Worm (Caenorhabditis elegans) whole organism, L3 larva: Measurements from ENCODE around the gene mlt-11.

Experiments used
- R02D3.7 ChIP-seq: fragments of 150-350 bp; optimal IDR thresholded peaks from 2 replicates; lab custom pipeline; 2014; ENCODE audit warnings: missing biosample characterization, missing genetic modification characterization
- ZK546.5 ChIP-seq: sonication (generic microtip); optimal IDR thresholded peaks from 2 replicates; lab custom pipeline; 2017; ENCODE audit warnings: missing biosample characterization, missing genetic modification characterization
- aly-2 ChIP-seq: fragments of 150-350 bp; optimal IDR thresholded peaks from 2 replicates; lab custom pipeline; 2014; ENCODE audit warnings: missing biosample characterization, missing genetic modification characterization
- ama-1 ChIP-seq: fragments of 150-350 bp; optimal IDR thresholded peaks from 2 replicates; lab custom pipeline; 2018
- ceh-16 ChIP-seq: sonication (generic microtip); optimal IDR thresholded peaks from 2 replicates; lab custom pipeline; 2017; ENCODE audit warnings: missing biosample characterization, missing genetic modification characterization
- ceh-28 ChIP-seq: fragments of 150-350 bp; optimal IDR thresholded peaks from 2 replicates; lab custom pipeline; 2014; ENCODE audit warnings: missing biosample characterization, missing genetic modification reagents, missing genetic modification characterization
- ceh-9 ChIP-seq: sonication (generic microtip); optimal IDR thresholded peaks from 2 replicates; lab custom pipeline; 2018; ENCODE audit warnings: missing biosample characterization, missing genetic modification characterization
- daf-12 ChIP-seq: fragments of 150-350 bp; optimal IDR thresholded peaks from 2 replicates; lab custom pipeline; 2014; ENCODE audit warnings: missing biosample characterization, missing genetic modification reagents, missing genetic modification characterization
- egl-27 ChIP-seq: sonication (generic microtip); optimal IDR thresholded peaks from 4 replicates; lab custom pipeline; 2017; ENCODE audit warnings: missing biosample characterization, missing genetic modification reagents, missing genetic modification characterization
- egl-5 ChIP-seq: fragments of 150-350 bp; optimal IDR thresholded peaks from 2 replicates; lab custom pipeline; 2017; ENCODE audit warnings: missing biosample characterization, missing genetic modification reagents, missing genetic modification characterization, inconsistent platforms
- elt-2 ChIP-seq: sonication (generic microtip); optimal IDR thresholded peaks from 2 replicates; lab custom pipeline; 2016; ENCODE audit warnings: missing genetic modification reagents, mild to moderate bottlenecking, missing genetic modification characterization, missing compliant biosample characterization
- elt-3 ChIP-seq, 3 experiments: fragments of 150-350 bp in 1 of 3; sonication (generic microtip) in 2 of 3; optimal IDR thresholded peaks; 2 replicates in 2 of 3; 4 replicates in 1 of 3; lab custom pipeline; 2014 to 2017; ENCODE audit warnings: missing biosample characterization in 3 of 3, missing genetic modification characterization in 3 of 3
- eor-1 ChIP-seq, 2 experiments: fragments of 150-350 bp; optimal IDR thresholded peaks; 2 replicates each; lab custom pipeline; 2014 to 2018; ENCODE audit warnings: missing biosample characterization in 2 of 2, missing genetic modification characterization in 2 of 2
- fkh-10 ChIP-seq: sonication (generic microtip); optimal IDR thresholded peaks from 2 replicates; lab custom pipeline; 2017; ENCODE audit warnings: missing biosample characterization, missing genetic modification reagents, missing genetic modification characterization
- fos-1 ChIP-seq: fragments of 150-350 bp; optimal IDR thresholded peaks from 2 replicates; lab custom pipeline; 2014; ENCODE audit warnings: missing biosample characterization, missing genetic modification characterization
- hmg-11 ChIP-seq: sonication (generic microtip); optimal IDR thresholded peaks from 2 replicates; lab custom pipeline; 2016; ENCODE audit warnings: missing genetic modification characterization, missing compliant biosample characterization
- jun-1 ChIP-seq: fragments of 150-350 bp; optimal IDR thresholded peaks from 2 replicates; lab custom pipeline; 2014; ENCODE audit warnings: missing biosample characterization, missing genetic modification reagents, missing genetic modification characterization
- lin-15B ChIP-seq: fragments of 150-350 bp; optimal IDR thresholded peaks from 2 replicates; lab custom pipeline; 2014; ENCODE audit warnings: missing biosample characterization, missing genetic modification characterization
- lin-39 ChIP-seq: fragments of 150-350 bp; optimal IDR thresholded peaks from 2 replicates; lab custom pipeline; 2018; ENCODE audit warnings: missing biosample characterization, missing genetic modification reagents, missing genetic modification characterization
- lsy-12 ChIP-seq: sonication (generic microtip); optimal IDR thresholded peaks from 2 replicates; lab custom pipeline; 2016; ENCODE audit warnings: mild to moderate bottlenecking, missing genetic modification characterization, missing compliant biosample characterization
- mdl-1 ChIP-seq: fragments of 150-350 bp; optimal IDR thresholded peaks from 2 replicates; lab custom pipeline; 2014; ENCODE audit warnings: missing biosample characterization, missing genetic modification characterization
- mml-1 ChIP-seq: fragments of 150-350 bp; sonication (generic microtip); optimal IDR thresholded peaks from 3 replicates; lab custom pipeline; 2014; ENCODE audit warnings: missing biosample characterization, missing genetic modification characterization
- nfya-1 ChIP-seq: sonication (generic microtip); optimal IDR thresholded peaks from 2 replicates; lab custom pipeline; 2017; ENCODE audit warnings: missing genetic modification characterization, mild to moderate bottlenecking, missing compliant biosample characterization, antibody characterized with exemption, moderate library complexity; ENCODE audit not compliant: insufficient read depth
- nhr-11 ChIP-seq: fragments of 150-350 bp; optimal IDR thresholded peaks from 2 replicates; lab custom pipeline; 2014; ENCODE audit warnings: missing biosample characterization, missing genetic modification characterization
- nhr-12 ChIP-seq: fragments of 150-350 bp; optimal IDR thresholded peaks from 2 replicates; lab custom pipeline; 2014; ENCODE audit warnings: missing biosample characterization, missing genetic modification characterization
- nhr-23 ChIP-seq: fragments of 150-350 bp; optimal IDR thresholded peaks from 2 replicates; lab custom pipeline; 2014; ENCODE audit warnings: missing biosample characterization, missing genetic modification reagents, missing genetic modification characterization
- nhr-237 ChIP-seq: fragments of 150-350 bp; optimal IDR thresholded peaks from 2 replicates; lab custom pipeline; 2014; ENCODE audit warnings: missing biosample characterization, missing genetic modification characterization
- nhr-43 ChIP-seq: sonication (generic microtip); optimal IDR thresholded peaks from 2 replicates; lab custom pipeline; 2016; ENCODE audit warnings: mild to moderate bottlenecking, missing genetic modification characterization, missing compliant biosample characterization; ENCODE audit not compliant: poor library complexity, severe bottlenecking
- nhr-67 ChIP-seq: fragments of 150-350 bp; optimal IDR thresholded peaks from 2 replicates; lab custom pipeline; 2014; ENCODE audit warnings: missing biosample characterization, missing genetic modification characterization
- pha-4 ChIP-seq: fragments of 150-350 bp; optimal IDR thresholded peaks from 2 replicates; lab custom pipeline; 2014; ENCODE audit warnings: missing biosample characterization, missing genetic modification reagents, missing genetic modification characterization
- pqm-1 ChIP-seq: fragments of 150-350 bp; optimal IDR thresholded peaks from 2 replicates; lab custom pipeline; 2017; ENCODE audit warnings: missing biosample characterization, missing genetic modification characterization, inconsistent platforms
- skn-1 ChIP-seq: fragments of 150-350 bp; optimal IDR thresholded peaks from 2 replicates; lab custom pipeline; 2014; ENCODE audit warnings: missing biosample characterization, missing genetic modification characterization
- snpc-4 ChIP-seq: fragments of 150-350 bp; optimal IDR thresholded peaks from 2 replicates; lab custom pipeline; 2014; ENCODE audit warnings: missing biosample characterization, missing genetic modification characterization
- tbx-2 ChIP-seq: sonication (generic microtip); optimal IDR thresholded peaks from 2 replicates; lab custom pipeline; 2016; ENCODE audit warnings: mild to moderate bottlenecking, missing genetic modification characterization, missing compliant biosample characterization
- unc-39 ChIP-seq: sonication (generic microtip); optimal IDR thresholded peaks from 4 replicates; lab custom pipeline; 2017; ENCODE audit warnings: missing biosample characterization, missing genetic modification characterization
- unc-62 ChIP-seq: fragments of 150-350 bp; sonication (generic microtip); optimal IDR thresholded peaks from 4 replicates; lab custom pipeline; 2014; ENCODE audit warnings: missing biosample characterization, missing genetic modification reagents, missing genetic modification characterization
- zag-1 ChIP-seq: fragments of 150-350 bp; optimal IDR thresholded peaks from 2 replicates; lab custom pipeline; 2014; ENCODE audit warnings: missing biosample characterization, missing genetic modification characterization
- ztf-4 ChIP-seq: fragments of 150-350 bp; optimal IDR thresholded peaks from 2 replicates; lab custom pipeline; 2014; ENCODE audit warnings: missing biosample characterization, missing genetic modification characterization

Gene mlt-11

DNA sequence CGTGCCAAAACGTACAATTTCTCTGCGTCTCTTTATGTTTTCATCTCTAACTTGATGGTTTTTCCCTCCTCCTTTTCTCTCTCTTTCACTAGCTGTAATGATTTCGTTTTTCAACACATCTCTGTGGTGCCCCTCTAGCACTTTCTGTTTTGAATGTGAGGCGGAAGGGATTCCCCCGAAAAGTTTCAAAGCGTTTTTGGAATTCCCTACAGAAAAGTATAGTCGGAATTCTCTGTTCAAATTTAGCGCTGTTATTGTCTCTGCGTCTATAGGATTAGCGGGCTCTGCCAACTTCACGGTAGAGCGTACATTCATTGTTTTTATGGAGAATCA, 46.0 kb downstream of the mlt-11 start:
- TF ChIP-seq hmg-11 (tag; lab: Kevin White, UChicago) (peak; percentile 49), fkh-10 (no peak), ZK546.5 (tag; lab: Kevin White, UChicago) (no peak), eor-1 (tag; optimal IDR thresholded peaks at IDR 0.05; lab: Kevin White, UChicago) (no peak), nhr-67 (tag; lab: Kevin White, UChicago) (no peak), unc-62 (peak; percentile 22), R02D3.7 (tag; lab: Kevin White, UChicago) (no peak), zag-1 (tag; lab: Kevin White, UChicago) (no peak), ceh-16 (tag; lab: Kevin White, UChicago) (no peak), lin-39 (tag; lab: Kevin White, UChicago) (peak; percentile 60), egl-27 (no peak), aly-2 (tag; lab: Kevin White, UChicago) (no peak), nfya-1 (tag; lab: Kevin White, UChicago) (peak; percentile 49), nhr-11 (peak; percentile 36), daf-12 (tag; lab: Kevin White, UChicago) (no peak), pqm-1 (tag; lab: Kevin White, UChicago) (no peak), jun-1 (tag; lab: Kevin White, UChicago) (no peak), lin-15B (peak; percentile 24), lsy-12 (tag; lab: Kevin White, UChicago) (no peak), nhr-23 (tag; lab: Kevin White, UChicago) (no peak), nhr-12 (no peak), pha-4 (tag; lab: Kevin White, UChicago) (peak; percentile 15), ama-1 (lab: Kevin White, UChicago) (peak; percentile 83), skn-1 (tag; lab: Kevin White, UChicago) (peak; percentile 68), mml-1 (tag; lab: Kevin White, UChicago) (no peak), nhr-237 (no peak), mdl-1 (peak; percentile 77), ztf-4 (tag; lab: Kevin White, UChicago) (no peak), elt-2 (tag; lab: Kevin White, UChicago) (no peak), ceh-9 (no peak), egl-5 (tag; lab: Kevin White, UChicago) (peak; percentile 43), snpc-4 (tag; lab: Kevin White, UChicago) (peak; percentile 14), unc-39 (tag; lab: Kevin White, UChicago) (no peak), elt-3 (tag; optimal IDR thresholded peaks at IDR 0.05; lab: Kevin White, UChicago) (no peak), ceh-28 (tag; lab: Kevin White, UChicago) (no peak)

DNA sequence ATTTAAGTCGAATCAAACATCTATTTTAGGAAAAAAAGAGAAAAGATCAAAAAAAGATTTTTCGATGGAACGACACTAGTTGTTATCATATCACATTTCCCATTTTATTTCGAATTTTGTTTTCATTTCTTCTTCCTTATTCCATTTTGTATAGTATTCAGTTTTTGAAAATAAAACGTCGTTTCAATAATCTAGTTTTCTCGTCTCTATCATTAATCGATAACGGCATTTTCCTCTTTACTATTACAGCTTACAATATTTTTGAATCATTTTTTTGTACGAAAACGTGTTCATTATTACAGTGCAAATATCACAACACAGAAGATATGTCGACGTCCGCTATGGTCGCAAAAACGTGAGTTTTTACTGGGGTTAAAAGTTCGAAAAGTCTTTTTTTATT, 46.6 kb downstream of the mlt-11 start, which contains the start of gene Y44A6C.1:
Gene Y44A6C.1 (plus strand): TSS at position 301 of the 400 bp plus-strand sequence.
- peak; percentile 1 for TF ChIP-seq pha-4 (tag; lab: Kevin White, UChicago)
- peak; percentile 31 for TF ChIP-seq ztf-4 (tag; lab: Kevin White, UChicago)
- TF ChIP-seq lsy-12 (tag; lab: Kevin White, UChicago): no peak
- TF ChIP-seq, all 47 proteins: peak for 2

DNA sequence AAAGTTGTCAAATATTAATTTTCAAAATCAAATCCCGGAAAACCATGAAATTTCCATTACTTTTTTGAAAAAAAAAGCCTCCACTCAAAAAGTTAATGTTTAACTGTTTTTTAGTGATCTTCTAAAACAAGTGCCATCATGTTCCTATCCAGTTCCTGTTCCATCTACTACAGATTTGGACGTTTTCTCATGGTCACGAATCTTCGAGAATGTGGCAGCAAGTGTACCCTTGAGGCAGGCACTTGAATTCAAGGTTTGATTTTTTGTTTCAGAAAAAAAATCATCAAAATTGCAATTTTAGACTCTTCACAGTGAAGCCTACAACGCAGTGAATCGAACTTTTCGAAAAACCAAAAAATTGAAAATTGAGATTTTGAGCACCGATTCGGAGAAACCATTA, 47.5 kb downstream of the mlt-11 start:
- no peak for TF ChIP-seq ZK546.5 (tag; lab: Kevin White, UChicago)
- TF ChIP-seq ztf-4 (tag; lab: Kevin White, UChicago): no peak
- peak; percentile 72 for TF ChIP-seq ama-1 (lab: Kevin White, UChicago)

DNA sequence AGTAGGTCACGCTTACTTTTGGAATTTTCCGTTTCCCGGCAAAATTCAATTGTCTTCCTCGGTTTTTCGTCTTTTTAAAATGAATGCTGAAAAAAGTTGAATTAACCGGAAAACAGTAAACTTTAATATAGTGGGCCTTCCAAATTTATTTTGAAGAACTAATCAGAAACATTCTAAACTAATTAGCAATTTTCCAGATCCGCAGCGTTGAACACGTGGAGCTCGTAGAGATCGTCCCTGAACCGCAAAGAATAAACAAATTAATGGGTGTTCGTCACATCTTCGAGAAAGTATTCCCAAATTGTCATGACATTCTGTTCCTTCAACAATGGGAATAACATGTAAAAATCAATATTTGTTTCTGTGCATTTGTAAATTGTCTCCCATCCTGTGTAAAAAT, 49.3 kb downstream of the mlt-11 start:
- TF ChIP-seq unc-62 (no peak), ama-1 (lab: Kevin White, UChicago) (no peak), jun-1 (tag; lab: Kevin White, UChicago) (no peak), elt-2 (tag; lab: Kevin White, UChicago) (no peak), nhr-43 (tag; lab: Kevin White, UChicago) (no peak), ceh-9 (no peak), lin-39 (tag; lab: Kevin White, UChicago) (no peak), skn-1 (tag; lab: Kevin White, UChicago) (no peak), fos-1 (no peak), nfya-1 (tag; lab: Kevin White, UChicago) (no peak), R02D3.7 (tag; lab: Kevin White, UChicago) (no peak), nhr-237 (no peak), tbx-2 (no peak), zag-1 (tag; lab: Kevin White, UChicago) (no peak)
